Fruit fly (Drosophila melanogaster) whole organism, adult: Measurements from ENCODE around the gene kek6.
A peak's percentile ranks its signal among the peaks of the same experiment; 100 is the strongest.

Experiments used
- CG11617 ChIP-seq: fragments of 200-800 bp; sonication (Bioruptor generic); optimal IDR thresholded peaks from 2 replicates; lab custom pipeline; 2017; ENCODE audit warnings: mild to moderate bottlenecking, missing biosample characterization, missing genetic modification reagents, missing genetic modification characterization
- CG12768 ChIP-seq: fragments of 200-800 bp; sonication (Bioruptor generic); optimal IDR thresholded peaks from 2 replicates; lab custom pipeline; 2017; ENCODE audit warnings: missing biosample characterization, missing genetic modification characterization, mild to moderate bottlenecking, moderate library complexity, missing genetic modification reagents
- CG14711 ChIP-seq: fragments of 200-800 bp; sonication (Bioruptor generic); optimal IDR thresholded peaks from 2 replicates; lab custom pipeline; 2018; ENCODE audit warnings: missing biosample characterization, mild to moderate bottlenecking, missing genetic modification characterization, moderate library complexity
- CG1620 ChIP-seq: fragments of 200-800 bp; sonication (Bioruptor generic); optimal IDR thresholded peaks from 2 replicates; lab custom pipeline; 2016; ENCODE audit warnings: missing biosample characterization, missing genetic modification characterization
- CG33017 ChIP-seq: fragments of 200-800 bp; sonication (Bioruptor generic); optimal IDR thresholded peaks from 2 replicates; lab custom pipeline; 2018; ENCODE audit warnings: missing biosample characterization, mild to moderate bottlenecking, missing genetic modification characterization, moderate library complexity
- CG5204 ChIP-seq: fragments of 200-800 bp; sonication (Bioruptor generic); optimal IDR thresholded peaks from 2 replicates; lab custom pipeline; 2016; ENCODE audit warnings: missing biosample characterization, missing genetic modification characterization
- CG7045 ChIP-seq: fragments of 200-800 bp; sonication (Bioruptor generic); optimal IDR thresholded peaks from 2 replicates; lab custom pipeline; 2017; ENCODE audit warnings: missing biosample characterization, mild to moderate bottlenecking, missing genetic modification characterization
- CG7101 ChIP-seq: fragments of 200-800 bp; sonication (Bioruptor generic); optimal IDR thresholded peaks from 2 replicates; lab custom pipeline; 2018; ENCODE audit warnings: missing biosample characterization, mild to moderate bottlenecking, missing genetic modification characterization, moderate library complexity
- Clk ChIP-seq: fragments of 200-800 bp; sonication (Bioruptor generic); optimal IDR thresholded peaks from 2 replicates; lab custom pipeline; 2017; ENCODE audit warnings: missing biosample characterization, missing genetic modification characterization
- Crg-1 ChIP-seq: fragments of 200-800 bp; sonication (Bioruptor generic); optimal IDR thresholded peaks from 2 replicates; lab custom pipeline; 2016; ENCODE audit warnings: missing biosample characterization, missing genetic modification characterization
- Hr96 ChIP-seq: fragments of 200-800 bp; sonication (Bioruptor generic); optimal IDR thresholded peaks from 2 replicates; lab custom pipeline; 2016; ENCODE audit warnings: missing biosample characterization, missing genetic modification characterization
- Mnt ChIP-seq: fragments of 200-800 bp; sonication (Bioruptor generic); optimal IDR thresholded peaks from 2 replicates; lab custom pipeline; 2016; ENCODE audit warnings: missing biosample characterization, mild to moderate bottlenecking, missing genetic modification characterization
- bab1 ChIP-seq: fragments of 200-800 bp; sonication (Bioruptor generic); optimal IDR thresholded peaks from 3 replicates; lab custom pipeline; 2019; ENCODE audit warnings: missing biosample characterization, mild to moderate bottlenecking, missing genetic modification characterization, moderate library complexity
- cic ChIP-seq: fragments of 200-800 bp; sonication (Bioruptor generic); optimal IDR thresholded peaks from 2 replicates; lab custom pipeline; 2017; ENCODE audit warnings: missing biosample characterization, mild to moderate bottlenecking, missing genetic modification characterization, moderate library complexity
- cnc ChIP-seq, 2 experiments: fragments of >200 bp; optimal IDR thresholded peaks; 2 replicates each; lab custom pipeline; 2017
- kay ChIP-seq: fragments of 200-800 bp; sonication (Bioruptor generic); peaks from one replicate; lab custom pipeline; 2016; ENCODE audit warnings: missing biosample characterization, missing genetic modification characterization, borderline replicate concordance
- ovo ChIP-seq: fragments of 200-800 bp; sonication (Bioruptor generic); optimal IDR thresholded peaks from 2 replicates; lab custom pipeline; 2016; ENCODE audit warnings: missing biosample characterization, missing genetic modification characterization
- pad ChIP-seq: fragments of 200-800 bp; sonication (Bioruptor generic); optimal IDR thresholded peaks from 3 replicates; lab custom pipeline; 2017; ENCODE audit warnings: missing biosample characterization, missing genetic modification characterization, mild to moderate bottlenecking, moderate library complexity, missing genetic modification reagents
- tj ChIP-seq: fragments of 200-800 bp; sonication (Bioruptor generic); optimal IDR thresholded peaks from 3 replicates; lab custom pipeline; 2017; ENCODE audit warnings: missing biosample characterization, mild to moderate bottlenecking, missing genetic modification characterization, moderate library complexity
- toe ChIP-seq: fragments of 200-800 bp; sonication (Bioruptor generic); optimal IDR thresholded peaks from 2 replicates; lab custom pipeline; 2016; ENCODE audit warnings: missing biosample characterization, missing genetic modification characterization

kek6 gene

dm6 chr3R:31608438-31609188, 13.3 kb upstream of the kek6 start:
- TF ChIP-seq CG11617 (GFP tag; lab: Kevin White, UChicago) (peak; percentile 7), cic (GFP tag; lab: Kevin White, UChicago) (peak; percentile 90), CG5204 (GFP tag; lab: Kevin White, UChicago) (no peak), Mnt (GFP tag; lab: Kevin White, UChicago) (peak; percentile 39), CG33017 (tag; lab: Kevin White, UChicago) (no peak), Hr96 (GFP tag; lab: Kevin White, UChicago) (peak; percentile 56), ovo (peak; percentile 75), CG7045 (GFP tag; lab: Kevin White, UChicago) (peak; percentile 25), CG7101 (tag; lab: Kevin White, UChicago) (peak; percentile 37), CG1620 (GFP tag; lab: Kevin White, UChicago) (no peak), Clk (peak; percentile 24), pad (GFP tag; lab: Kevin White, UChicago) (peak; percentile 99), CG12768 (peak; percentile 90), bab1 (GFP tag; lab: Kevin White, UChicago) (peak; percentile 25), tj (GFP tag; lab: Kevin White, UChicago) (peak; percentile 51), CG14711 (no peak)

dm6 chr3R:31609413-31610054, 12.4 kb upstream of the kek6 start:
- peak; percentile 59 for TF ChIP-seq CG33017 (tag; lab: Kevin White, UChicago)
- peak; percentile 59 for TF ChIP-seq CG14711
- TF ChIP-seq Clk: peak; percentile 24
- no peak for TF ChIP-seq toe (GFP tag; lab: Kevin White, UChicago)
- TF ChIP-seq CG5204 (GFP tag; lab: Kevin White, UChicago): no peak
- no peak for TF ChIP-seq Crg-1
- TF ChIP-seq Hr96 (GFP tag; lab: Kevin White, UChicago): peak; percentile 19
- TF ChIP-seq CG7101 (tag; lab: Kevin White, UChicago): peak; percentile 68
- peak; percentile 68 for TF ChIP-seq Mnt (GFP tag; lab: Kevin White, UChicago)
- peak; percentile 25 for TF ChIP-seq pad (GFP tag; lab: Kevin White, UChicago)
- peak; percentile 83 for TF ChIP-seq ovo
- no peak for TF ChIP-seq tj (GFP tag; lab: Kevin White, UChicago)
- TF ChIP-seq bab1 (GFP tag; lab: Kevin White, UChicago): peak; percentile 79
- TF ChIP-seq CG11617 (GFP tag; lab: Kevin White, UChicago): no peak
- no peak for TF ChIP-seq cic (GFP tag; lab: Kevin White, UChicago)
- peak; percentile 9 for TF ChIP-seq CG12768
- no peak for TF ChIP-seq CG7045 (GFP tag; lab: Kevin White, UChicago)
- TF ChIP-seq kay: no peak
- TF ChIP-seq cnc (optimal IDR thresholded peaks at IDR 0.05; lab: Kevin White, UChicago): no peak
- peak; percentile 68 for TF ChIP-seq CG1620 (GFP tag; lab: Kevin White, UChicago)

DNA sequence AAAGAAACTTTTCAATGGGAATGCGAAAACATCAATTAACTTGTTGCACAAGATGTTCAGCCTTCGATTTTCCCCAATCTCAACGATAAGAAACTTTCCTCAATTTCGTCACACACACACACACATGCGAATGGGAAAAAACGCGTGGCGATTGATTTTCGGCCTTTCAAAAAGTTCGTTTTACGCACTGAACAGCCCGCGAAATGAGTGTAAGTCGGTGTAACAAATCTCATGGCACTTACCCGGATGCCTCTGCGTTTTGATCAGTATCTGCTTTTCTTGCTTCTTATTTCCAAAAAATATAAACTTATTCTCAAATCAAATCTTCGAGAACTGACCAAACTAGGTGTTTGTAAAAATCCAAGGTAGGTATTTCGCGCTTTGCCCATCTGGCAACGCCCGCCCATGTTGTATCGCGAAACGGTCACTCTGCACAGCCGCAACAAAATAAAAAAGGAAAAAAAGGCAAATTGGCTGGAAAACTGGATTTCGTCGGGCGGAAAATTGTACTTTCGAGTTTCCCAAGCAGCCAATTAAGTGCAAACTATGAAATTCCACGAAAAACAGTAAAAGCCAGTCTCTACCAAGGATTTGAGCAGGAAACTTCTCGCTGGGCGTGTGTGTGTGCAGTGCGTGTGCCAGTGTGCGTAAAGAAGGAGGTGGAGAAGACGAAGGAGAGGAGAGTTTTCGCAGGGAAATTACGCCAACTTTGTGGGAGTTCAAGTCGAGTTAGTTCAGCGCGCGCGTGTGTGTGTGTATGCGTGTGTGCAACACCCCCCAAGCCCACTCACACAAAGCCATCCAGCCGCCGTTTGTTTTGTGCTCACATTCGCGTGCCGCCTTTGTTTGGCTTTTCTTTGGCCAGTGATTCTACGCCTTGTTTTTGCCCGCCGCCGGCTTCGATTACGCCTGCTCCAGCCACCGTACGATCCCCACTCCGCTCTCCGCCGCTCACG, 11.0 kb upstream of the kek6 start, which contains the start of gene Med:
Gene Med (plus strand): TSS at position 408 of the 956 bp plus-strand sequence.
- peak; percentile 29 for TF ChIP-seq pad (GFP tag; lab: Kevin White, UChicago)
- TF ChIP-seq bab1 (GFP tag; lab: Kevin White, UChicago): peak; percentile 2
- peak; percentile 15 for TF ChIP-seq CG11617 (GFP tag; lab: Kevin White, UChicago)
- peak; percentile 21 for TF ChIP-seq Mnt (GFP tag; lab: Kevin White, UChicago)
- no peak for TF ChIP-seq toe (GFP tag; lab: Kevin White, UChicago)
- peak; percentile 13 for TF ChIP-seq CG7101 (tag; lab: Kevin White, UChicago)
- no peak for TF ChIP-seq CG5204 (GFP tag; lab: Kevin White, UChicago)
- no peak for TF ChIP-seq Clk
- TF ChIP-seq tj (GFP tag; lab: Kevin White, UChicago): peak; percentile 39
- TF ChIP-seq ovo: no peak
- TF ChIP-seq cic (GFP tag; lab: Kevin White, UChicago): peak; percentile 58
- no peak for TF ChIP-seq cnc (optimal IDR thresholded peaks at IDR 0.05; lab: Kevin White, UChicago)
- no peak for TF ChIP-seq CG12768

DNA sequence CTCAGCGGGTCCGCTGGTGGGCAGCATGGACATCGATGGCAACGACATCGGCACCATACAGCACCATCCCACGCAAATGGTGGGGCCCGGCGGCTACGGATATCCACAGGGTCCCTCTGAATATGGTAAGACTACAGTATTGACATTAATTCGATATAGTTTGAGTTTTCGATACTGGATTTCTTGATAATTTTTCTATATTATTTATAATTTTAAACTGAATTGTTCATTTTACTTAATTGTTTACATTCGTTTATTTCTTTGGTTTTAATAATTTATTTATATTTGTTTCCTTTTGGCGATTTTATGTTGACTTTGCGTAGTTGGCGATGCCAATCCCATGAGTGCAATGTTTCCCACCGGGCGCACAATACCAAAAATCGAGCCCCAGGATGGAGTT, 9.4 kb upstream of the kek6 start, which contains the start of gene CycG:
Gene CycG (minus strand): TSS at position 101 of the 400 bp plus-strand sequence.
- TF ChIP-seq CG11617 (GFP tag; lab: Kevin White, UChicago) (no peak), tj (GFP tag; lab: Kevin White, UChicago) (no peak), CG5204 (GFP tag; lab: Kevin White, UChicago) (no peak), Crg-1 (no peak), pad (GFP tag; lab: Kevin White, UChicago) (no peak), bab1 (GFP tag; lab: Kevin White, UChicago) (no peak), Hr96 (GFP tag; lab: Kevin White, UChicago) (no peak), cic (GFP tag; lab: Kevin White, UChicago) (no peak), kay (no peak), CG1620 (GFP tag; lab: Kevin White, UChicago) (no peak), CG14711 (no peak), CG7101 (tag; lab: Kevin White, UChicago) (no peak), CG7045 (GFP tag; lab: Kevin White, UChicago) (no peak), cnc (optimal IDR thresholded peaks at IDR 0.05; lab: Kevin White, UChicago) (no peak), Clk (no peak), ovo (no peak), CG12768 (no peak), CG33017 (tag; lab: Kevin White, UChicago) (no peak), Mnt (GFP tag; lab: Kevin White, UChicago) (no peak), toe (GFP tag; lab: Kevin White, UChicago) (no peak)
